Worm (Caenorhabditis elegans): ENCODE measurements around the gene srz-63.

srz-63 gene

ce11 chrII:1285514-1285913 is 7.1 kb downstream of the srz-63 start, which contains the start of the genes Y57G7A.6 and Y57G7A.3:
Gene Y57G7A.6, minus strand, starts transcription at chrII:1285614.
Gene Y57G7A.3, plus strand, starts transcription at chrII:1285782.
- no peak for TF ChIP-seq hmg-1.2 (GFP tag; IDR thresholded peaks at IDR 0.05)
- TF ChIP-seq lag-1 (GFP tag; IDR thresholded peaks at IDR 0.05): no peak
- TF ChIP-seq ets-4 (GFP tag; optimal IDR thresholded peaks at IDR 0.05): no peak
- TF ChIP-seq zfh-2 (GFP tag; conservative IDR thresholded peaks at IDR 0.05): no peak
- no peak for TF ChIP-seq attf-5 (GFP tag; optimal IDR thresholded peaks at IDR 0.05)
- no peak for TF ChIP-seq gei-17 (GFP tag; optimal IDR thresholded peaks at IDR 0.05)
- TF ChIP-seq Y53G8AR.9 (GFP tag; conservative IDR thresholded peaks at IDR 0.05): no peak
- TF ChIP-seq Y56A3A.18 (GFP tag; IDR thresholded peaks at IDR 0.05): no peak
- TF ChIP-seq T07F8.4 (tag; optimal IDR thresholded peaks at IDR 0.05): no peak
- TF ChIP-seq madf-8 (GFP tag; conservative IDR thresholded peaks at IDR 0.05): no peak
- TF ChIP-seq ztf-28 (GFP tag; IDR thresholded peaks at IDR 0.05): no peak
- no peak for TF ChIP-seq mes-4 (tag; optimal IDR thresholded peaks at IDR 0.05)
- no peak for TF ChIP-seq ccch-3 (GFP tag; optimal IDR thresholded peaks at IDR 0.05)
- no peak for TF ChIP-seq unc-130 (GFP tag; optimal IDR thresholded peaks at IDR 0.05)
- TF ChIP-seq egl-44 (GFP tag; IDR thresholded peaks at IDR 0.05): no peak

ce11 chrII:1293157-1293556 is 14.7 kb downstream of the srz-63 start, which contains the start of gene srz-64:
Gene srz-64, minus strand, starts transcription at chrII:1293257.
- TF ChIP-seq F57C9.4 (tag; optimal IDR thresholded peaks at IDR 0.05) (no peak), snpc-1.3 (tag; optimal IDR thresholded peaks at IDR 0.05; ENCODE audit: insufficient read depth) (no peak), ceh-91 (GFP tag; IDR thresholded peaks at IDR 0.05) (no peak), chd-7 (tag; optimal IDR thresholded peaks at IDR 0.05) (no peak), tbp1 (GFP tag; optimal IDR thresholded peaks at IDR 0.05) (no peak)

ce11 chrII:1295776-1296175 is 17.3 kb downstream of the srz-63 start, which contains the start of gene Y57G7A.2:
Gene Y57G7A.2, plus strand, starts transcription at chrII:1296076.
- TF ChIP-seq repo-1 (tag; optimal IDR thresholded peaks at IDR 0.05) (no peak), athp-1 (tag; optimal IDR thresholded peaks at IDR 0.05) (no peak), dox-1 (GFP tag; IDR thresholded peaks at IDR 0.05) (no peak), T07F8.4 (tag; optimal IDR thresholded peaks at IDR 0.05) (no peak), F57C9.4 (tag; optimal IDR thresholded peaks at IDR 0.05) (no peak), tbx-9 (tag; optimal IDR thresholded peaks at IDR 0.05; ENCODE audit: borderline replicate concordance) (no peak), nhr-120 (GFP tag; IDR thresholded peaks at IDR 0.05) (no peak), D2030.7 (GFP tag; IDR thresholded peaks at IDR 0.05) (no peak), ztf-18 (tag; optimal IDR thresholded peaks at IDR 0.05) (no peak), rpc-1 (optimal IDR thresholded peaks at IDR 0.05) (no peak), rpc-1 (tag; optimal IDR thresholded peaks at IDR 0.05) (no peak), ZK185.1 (tag; optimal IDR thresholded peaks at IDR 0.05; ENCODE audit: poor library complexity, severe bottlenecking) (no peak), K12H6.12 (tag; optimal IDR thresholded peaks at IDR 0.05) (no peak), Y53G8AR.9 (GFP tag; conservative IDR thresholded peaks at IDR 0.05) (no peak), hmg-20 (GFP tag; IDR thresholded peaks at IDR 0.05) (no peak), egl-44 (GFP tag; IDR thresholded peaks at IDR 0.05) (no peak), hsf-1 (GFP tag; IDR thresholded peaks at IDR 0.05) (no peak), ceh-79 (tag; optimal IDR thresholded peaks at IDR 0.05) (no peak), unc-62 (GFP tag; optimal IDR thresholded peaks at IDR 0.05) (no peak), madf-3 (GFP tag; IDR thresholded peaks at IDR 0.05) (no peak), cebp-1 (GFP tag; IDR thresholded peaks at IDR 0.05) (no peak), cebp-1 (tag; optimal IDR thresholded peaks at IDR 0.05) (no peak)
